Worm (Caenorhabditis elegans) whole organism, L4 larva: Measurements from ENCODE around the gene anp-1.

Experiments
- daf-12 ChIP-seq: fragments of 150-350 bp; optimal IDR thresholded peaks from 2 replicates; lab custom pipeline; 2014; ENCODE audit warnings: missing biosample characterization, missing genetic modification reagents, missing genetic modification characterization
- fkh-10 ChIP-seq: fragments of 150-350 bp; optimal IDR thresholded peaks from 2 replicates; lab custom pipeline; 2014; ENCODE audit warnings: missing biosample characterization, missing genetic modification reagents, missing genetic modification characterization
- hif-1 ChIP-seq, 2 experiments: sonication (generic microtip); optimal IDR thresholded peaks; 2 replicates each; lab custom pipeline; 2016 to 2017; ENCODE audit warnings: missing compliant biosample characterization in 2 of 2, missing genetic modification characterization in 2 of 2, missing genetic modification reagents in 2 of 2, missing genotype in 2 of 2, mild to moderate bottlenecking in 1 of 2
- hlh-11 ChIP-seq: fragments of 200-800 bp; sonication (Bioruptor generic); optimal IDR thresholded peaks from 2 replicates; lab custom pipeline; 2018; ENCODE audit warnings: mild to moderate bottlenecking, missing genetic modification characterization, missing compliant biosample characterization
- nhr-10 ChIP-seq: fragments of 150-350 bp; optimal IDR thresholded peaks from 2 replicates; lab custom pipeline; 2014; ENCODE audit warnings: missing biosample characterization, missing genetic modification characterization
- nhr-76 ChIP-seq: fragments of 150-350 bp; optimal IDR thresholded peaks from 2 replicates; lab custom pipeline; 2014; ENCODE audit warnings: missing biosample characterization, missing genetic modification characterization
- rbr-2 ChIP-seq: sonication (generic microtip); optimal IDR thresholded peaks from 2 replicates; lab custom pipeline; 2016; ENCODE audit warnings: missing genotype, missing genetic modification characterization, missing compliant biosample characterization
- spr-3 ChIP-seq: fragments of 200-800 bp; sonication (Bioruptor generic); optimal IDR thresholded peaks from 2 replicates; lab custom pipeline; 2018; ENCODE audit warnings: mild to moderate bottlenecking, missing genetic modification characterization, missing compliant biosample characterization
- ztf-11 ChIP-seq: fragments of 150-350 bp; optimal IDR thresholded peaks from 2 replicates; lab custom pipeline; 2014; ENCODE audit warnings: missing biosample characterization, missing genetic modification characterization

DNA sequence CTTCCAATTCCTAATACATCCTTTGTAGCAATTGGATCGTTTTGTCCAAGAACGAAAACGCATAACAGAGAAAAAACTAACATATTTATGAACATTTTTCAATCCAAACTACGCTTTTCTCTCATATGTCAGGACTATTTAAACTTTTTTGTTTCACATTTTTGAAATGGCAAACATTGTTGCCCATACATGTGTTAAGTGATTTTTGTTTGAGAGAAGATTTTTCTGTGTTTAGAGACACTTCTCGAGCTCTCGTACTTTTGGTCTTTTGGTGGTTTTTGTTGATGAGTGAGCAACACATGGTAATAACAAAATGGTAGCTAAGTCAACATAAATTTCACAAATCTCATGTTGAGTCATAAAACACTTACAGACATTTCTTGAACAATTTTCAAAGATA, 45.8 kb downstream of the anp-1 start, which contains the start of gene ttr-28:
- TF ChIP-seq fkh-10 (GFP tag; lab: Kevin White, UChicago): no peak
- TF ChIP-seq hlh-11 (tag; lab: Kevin White, UChicago): no peak
- no peak for TF ChIP-seq hif-1 (tag; optimal IDR thresholded peaks at IDR 0.05; lab: Kevin White, UChicago)
- TF ChIP-seq ztf-11 (tag; lab: Kevin White, UChicago): no peak
- TF ChIP-seq nhr-10 (tag; lab: Kevin White, UChicago): no peak
- no peak for TF ChIP-seq daf-12 (tag; lab: Kevin White, UChicago)
- TF ChIP-seq rbr-2: no peak
- no peak for TF ChIP-seq spr-3 (GFP tag; lab: Kevin White, UChicago)
- TF ChIP-seq nhr-76 (tag; lab: Kevin White, UChicago): no peak
